Worm (Caenorhabditis elegans): Measurements from ENCODE around the gene C01G10.15.

ce11 chrV:15057724-15058123, 29.4 kb downstream of the C01G10.15 start:
- no peak for TF ChIP-seq sptf-1 (tag; optimal IDR thresholded peaks at IDR 0.05)
- no peak for TF ChIP-seq fos-1 (tag; optimal IDR thresholded peaks at IDR 0.05)
- no peak for TF ChIP-seq C04F5.9 (tag; optimal IDR thresholded peaks at IDR 0.05)
- no peak for TF ChIP-seq tbx-2 (tag; optimal IDR thresholded peaks at IDR 0.05)
- TF ChIP-seq ces-1 (GFP tag; optimal IDR thresholded peaks at IDR 0.05) = no peak
- no peak for TF ChIP-seq nhr-77 (tag; optimal IDR thresholded peaks at IDR 0.05)
- no peak for TF ChIP-seq lin-39 (tag; optimal IDR thresholded peaks at IDR 0.05)
- no peak for TF ChIP-seq elt-2 (tag; optimal IDR thresholded peaks at IDR 0.05)
